Fruit fly (Drosophila melanogaster) whole organism, embryonic: ENCODE data around the gene CG14229.
A peak's percentile ranks its signal among the peaks of the same experiment; 100 is the strongest.

Source experiments
- Asciz ChIP-seq: fragments of 200-800 bp; sonication (Bioruptor generic); optimal IDR thresholded peaks from 2 replicates; lab custom pipeline; 2017; ENCODE audit warnings: missing biosample characterization, mild to moderate bottlenecking, missing genetic modification characterization, missing genetic modification reagents
- B-H1 ChIP-seq: fragments of 200-800 bp; sonication (Bioruptor generic); IDR thresholded peaks from 3 replicates; pipeline ENCODE4 v1.3.6; 2022; ENCODE audit warnings: missing biosample characterization, missing genetic modification characterization
- Bteb2 ChIP-seq: fragments of 200-800 bp; sonication (Bioruptor generic); optimal IDR thresholded peaks from 2 replicates; lab custom pipeline; 2016; ENCODE audit warnings: missing biosample characterization, missing genetic modification characterization
- CG10654 ChIP-seq: fragments of 200-800 bp; sonication (Bioruptor generic); optimal IDR thresholded peaks from 2 replicates; lab custom pipeline; 2016; ENCODE audit warnings: missing biosample characterization, missing genetic modification characterization
- CG11247 ChIP-seq: fragments of 200-800 bp; sonication (Bioruptor generic); IDR thresholded peaks from 2 replicates; pipeline ENCODE4 v1.3.6; 2022; ENCODE audit warnings: missing biosample characterization, missing genetic modification characterization
- CG1233 ChIP-seq: fragments of 200-800 bp; sonication (Bioruptor generic); optimal IDR thresholded peaks from 4 replicates; lab custom pipeline; 2018; ENCODE audit warnings: missing biosample characterization, mild to moderate bottlenecking, missing genetic modification characterization
- CG15479 ChIP-seq: fragments of 200-800 bp; sonication (Bioruptor generic); optimal IDR thresholded peaks from 3 replicates; lab custom pipeline; 2019; ENCODE audit warnings: missing biosample characterization, mild to moderate bottlenecking, missing genetic modification characterization, moderate library complexity
- CG1647 ChIP-seq: fragments of 200-800 bp; sonication (Bioruptor generic); optimal IDR thresholded peaks from 3 replicates; lab custom pipeline; 2016; ENCODE audit warnings: missing biosample characterization, missing genetic modification characterization
- CG17912 ChIP-seq: fragments of 200-800 bp; sonication (Bioruptor generic); optimal IDR thresholded peaks from 2 replicates; lab custom pipeline; 2018; ENCODE audit warnings: missing biosample characterization, mild to moderate bottlenecking, missing genetic modification characterization
- CG2875 ChIP-seq: fragments of 200-800 bp; sonication (Bioruptor generic); optimal IDR thresholded peaks from 2 replicates; lab custom pipeline; 2017; ENCODE audit warnings: missing biosample characterization, mild to moderate bottlenecking, missing genetic modification characterization, missing genetic modification reagents
- CG30020 ChIP-seq: fragments of 200-800 bp; optimal IDR thresholded peaks from 2 replicates; lab custom pipeline; 2019; ENCODE audit warnings: missing biosample characterization, mild to moderate bottlenecking, missing genetic modification characterization, moderate library complexity
- CG6254 ChIP-seq: fragments of 200-800 bp; sonication (Bioruptor generic); optimal IDR thresholded peaks from 3 replicates; lab custom pipeline; 2017; ENCODE audit warnings: mild to moderate bottlenecking, missing biosample characterization, missing genetic modification reagents, missing genetic modification characterization
- CG7963 ChIP-seq: fragments of 200-800 bp; sonication (Bioruptor generic); IDR thresholded peaks from 3 replicates; pipeline ENCODE4 v1.3.6; 2022; ENCODE audit warnings: missing biosample characterization, missing genetic modification characterization; ENCODE audit not compliant: partially characterized antibody
- CG8359 ChIP-seq: fragments of 200-800 bp; sonication (Bioruptor generic); optimal IDR thresholded peaks from 2 replicates; lab custom pipeline; 2017; ENCODE audit warnings: missing biosample characterization, mild to moderate bottlenecking, missing genetic modification characterization, borderline replicate concordance
- CG9437 ChIP-seq: fragments of 200-800 bp; sonication (Bioruptor generic); optimal IDR thresholded peaks from 2 replicates; lab custom pipeline; 2018; ENCODE audit warnings: missing biosample characterization, mild to moderate bottlenecking, missing genetic modification characterization
- CG9609 ChIP-seq: fragments of 200-800 bp; sonication (Bioruptor generic); optimal IDR thresholded peaks from 3 replicates; lab custom pipeline; 2016; ENCODE audit warnings: missing biosample characterization, missing genetic modification characterization
- Dbx ChIP-seq: fragments of 200-800 bp; sonication (Bioruptor generic); IDR thresholded peaks from 3 replicates; pipeline ENCODE4 v1.3.6; 2022; ENCODE audit warnings: missing biosample characterization, missing genetic modification characterization
- Fer2 ChIP-seq: fragments of 200-800 bp; sonication (Bioruptor generic); optimal IDR thresholded peaks from 2 replicates; lab custom pipeline; 2018; ENCODE audit warnings: missing biosample characterization, mild to moderate bottlenecking, missing genetic modification characterization, moderate library complexity
- Hr3 ChIP-seq: fragments of 200-800 bp; sonication (Bioruptor generic); optimal IDR thresholded peaks from 3 replicates; lab custom pipeline; 2016; ENCODE audit warnings: missing biosample characterization, missing genetic modification characterization
- NK7.1 ChIP-seq: fragments of 200-800 bp; sonication (Bioruptor generic); optimal IDR thresholded peaks from 3 replicates; lab custom pipeline; 2016; ENCODE audit warnings: missing biosample characterization, missing genetic modification characterization
- Side ChIP-seq: fragments of 200-800 bp; sonication (Bioruptor generic); optimal IDR thresholded peaks from 2 replicates; lab custom pipeline; 2016; ENCODE audit warnings: missing biosample characterization, missing genetic modification characterization
- Sox100B ChIP-seq: fragments of 200-800 bp; sonication (Bioruptor generic); optimal IDR thresholded peaks from 3 replicates; lab custom pipeline; 2018; ENCODE audit warnings: missing biosample characterization, mild to moderate bottlenecking, missing genetic modification characterization
- Sry-β ChIP-seq: fragments of 200-800 bp; sonication (Bioruptor generic); optimal IDR thresholded peaks from 2 replicates; lab custom pipeline; 2018; ENCODE audit warnings: missing biosample characterization, mild to moderate bottlenecking, missing genetic modification characterization, moderate library complexity
- TFAM ChIP-seq: fragments of 200-800 bp; sonication (Bioruptor generic); optimal IDR thresholded peaks from 2 replicates; lab custom pipeline; 2017; ENCODE audit warnings: missing biosample characterization, missing genetic modification characterization, inconsistent platforms
- Xrp1 ChIP-seq: fragments of 200-800 bp; sonication (Bioruptor generic); IDR thresholded peaks from 2 replicates; pipeline ENCODE4 v1.3.6; 2022; ENCODE audit warnings: missing biosample characterization, missing genetic modification characterization
- al ChIP-seq: fragments of 200-800 bp; sonication (Bioruptor generic); IDR thresholded peaks from 2 replicates; pipeline ENCODE4 v1.3.6; 2022; ENCODE audit warnings: missing biosample characterization, missing genetic modification characterization
- ase ChIP-seq: fragments of 200-800 bp; sonication (Bioruptor generic); IDR thresholded peaks from 3 replicates; pipeline ENCODE4 v1.3.6; 2022; ENCODE audit warnings: missing biosample characterization, missing genetic modification characterization
- br ChIP-seq: fragments of >200 bp; optimal IDR thresholded peaks from 2 replicates; lab custom pipeline; 2017
- fd102C ChIP-seq: fragments of 200-800 bp; sonication (Bioruptor generic); optimal IDR thresholded peaks from 2 replicates; lab custom pipeline; 2018; ENCODE audit warnings: missing biosample characterization, mild to moderate bottlenecking, missing genetic modification characterization, moderate library complexity
- gsb ChIP-seq: fragments of 200-800 bp; sonication (Bioruptor generic); IDR thresholded peaks from 2 replicates; pipeline ENCODE4 v1.3.6; 2022; ENCODE audit warnings: missing biosample characterization, missing genetic modification characterization
- gsb-n ChIP-seq: fragments of 200-800 bp; sonication (Bioruptor generic); optimal IDR thresholded peaks from 3 replicates; lab custom pipeline; 2018; ENCODE audit warnings: missing biosample characterization, mild to moderate bottlenecking, missing genetic modification characterization
- jumu ChIP-seq: fragments of 200-800 bp; sonication (Bioruptor generic); optimal IDR thresholded peaks from 3 replicates; lab custom pipeline; 2016; ENCODE audit warnings: missing biosample characterization, missing genetic modification characterization
- lola ChIP-seq, 3 experiments: fragments of >200 bp in 2 of 3; fragments of 200-800 bp in 1 of 3; sonication (Bioruptor generic) in 1 of 3; optimal IDR thresholded peaks; 2 replicates each; lab custom pipeline; 2017 to 2019; ENCODE audit warnings: missing biosample characterization in 3 of 3, missing genetic modification characterization in 3 of 3, mild to moderate bottlenecking in 1 of 3, moderate library complexity in 1 of 3
- p53 ChIP-seq: fragments of 200-800 bp; sonication (Bioruptor generic); optimal IDR thresholded peaks from 2 replicates; lab custom pipeline; 2016; ENCODE audit warnings: missing biosample characterization, missing genetic modification characterization
- pfk ChIP-seq: fragments of 200-800 bp; sonication (Bioruptor generic); optimal IDR thresholded peaks from 2 replicates; lab custom pipeline; 2018; ENCODE audit warnings: missing biosample characterization, mild to moderate bottlenecking, missing genetic modification characterization, moderate library complexity
- pnt ChIP-seq: fragments of 200-800 bp; sonication (Bioruptor generic); optimal IDR thresholded peaks from 3 replicates; lab custom pipeline; 2016; ENCODE audit warnings: missing biosample characterization, missing genetic modification characterization
- sim ChIP-seq: fragments of 200-800 bp; sonication (Bioruptor generic); IDR thresholded peaks from 2 replicates; pipeline ENCODE4 v1.3.6; 2022; ENCODE audit warnings: missing biosample characterization, missing genetic modification characterization
- tna ChIP-seq: fragments of 200-800 bp; sonication (Bioruptor generic); IDR thresholded peaks from 2 replicates; pipeline ENCODE4 v1.3.6; 2022; ENCODE audit warnings: missing biosample characterization, missing genetic modification characterization; ENCODE audit not compliant: partially characterized antibody
- trem ChIP-seq: fragments of 200-800 bp; optimal IDR thresholded peaks from 3 replicates; lab custom pipeline; 2019; ENCODE audit warnings: missing biosample characterization, mild to moderate bottlenecking, missing genetic modification characterization, moderate library complexity

Gene CG14229

DNA sequence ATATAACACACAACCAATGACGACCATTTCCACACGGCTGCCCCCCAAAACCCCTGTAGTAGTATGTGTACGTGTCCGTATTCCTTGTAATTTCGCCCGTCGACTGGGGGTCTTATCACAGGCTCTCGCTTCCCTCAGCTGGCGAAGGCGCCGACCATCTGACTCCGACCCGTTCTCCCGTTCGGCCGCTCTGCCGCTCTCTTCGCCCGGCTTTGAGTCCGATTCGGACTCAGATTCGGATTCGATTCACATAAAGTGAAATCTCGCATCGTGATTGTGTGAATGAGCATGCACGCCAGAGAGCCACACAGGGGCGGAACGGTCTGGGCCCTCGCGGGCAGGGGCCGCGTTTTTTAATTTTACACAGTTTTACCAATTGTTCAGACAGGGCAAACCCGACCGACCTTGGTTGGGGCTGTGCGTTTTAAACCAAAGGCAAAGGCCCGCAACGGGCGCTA is 29.3 kb downstream of the CG14229 start (continued):
- TF ChIP-seq NK7.1 (GFP tag; lab: Kevin White, UChicago) (no peak), CG8359 (GFP tag; lab: Kevin White, UChicago) (no peak), Sry-β (GFP tag; lab: Kevin White, UChicago) (no peak), CG1647 (no peak), fd102C (GFP tag; lab: Kevin White, UChicago) (no peak), Side (no peak), CG15479 (GFP tag; lab: Kevin White, UChicago) (no peak), gsb-n (tag; lab: Kevin White, UChicago) (no peak), pnt (GFP tag; lab: Kevin White, UChicago) (peak; percentile 30), Dbx (peak; percentile 64), CG6254 (GFP tag; lab: Kevin White, UChicago) (no peak), trem (tag; lab: Kevin White, UChicago) (no peak), gsb (GFP tag; lab: Robert Waterston, UW) (peak; percentile 48; the same call in 1 of the 2 replicates), CG17912 (GFP tag; lab: Kevin White, UChicago) (no peak), CG2875 (GFP tag; lab: Kevin White, UChicago) (no peak), CG10654 (GFP tag; lab: Kevin White, UChicago) (no peak), Fer2 (no peak), tna (peak; percentile 43; the same call in 1 of the 2 replicates), Sox100B (GFP tag; lab: Kevin White, UChicago) (no peak), lola (GFP tag; optimal IDR thresholded peaks at IDR 0.05; lab: Kevin White, UChicago) (no peak), CG9609 (GFP tag; lab: Kevin White, UChicago) (peak; percentile 35), p53 (GFP tag; lab: Kevin White, UChicago) (no peak), Hr3 (GFP tag; lab: Kevin White, UChicago) (peak; percentile 9), CG11247 (GFP tag; lab: Robert Waterston, UW) (peak; percentile 48; the same call in 1 of the 2 replicates), B-H1 (GFP tag; lab: Robert Waterston, UW) (no peak), sim (GFP tag; lab: Robert Waterston, UW) (no peak), Asciz (GFP tag; lab: Kevin White, UChicago) (no peak), pfk (no peak), br (lab: Kevin White, UChicago) (no peak), Bteb2 (GFP tag; lab: Kevin White, UChicago) (no peak), CG9437 (GFP tag; lab: Kevin White, UChicago) (no peak), TFAM (GFP tag; lab: Kevin White, UChicago) (no peak), CG30020 (tag; lab: Kevin White, UChicago) (no peak), CG7963 (GFP tag; lab: Robert Waterston, UW) (0 out of 3 replicates have a peak, but pooled peaks have one; percentile 35), ase (no peak), jumu (peak; percentile 27), CG1233 (GFP tag; lab: Kevin White, UChicago) (no peak), Xrp1 (GFP tag; lab: Robert Waterston, UW) (0 out of 2 replicates have a peak, but pooled peaks have one; percentile 27), al (peak; percentile 56)
